Worm (Caenorhabditis elegans) whole organism, L1 larva: ENCODE results near the gene srz-63.

Experiments used
- C16A3.4 ChIP-seq: fragments of 150-350 bp; optimal IDR thresholded peaks from 2 replicates; lab custom pipeline; 2014; ENCODE audit warnings: missing biosample characterization, missing genetic modification characterization
- C34B4.2 ChIP-seq: sonication (generic microtip); optimal IDR thresholded peaks from 2 replicates; lab custom pipeline; 2017; ENCODE audit warnings: mild to moderate bottlenecking, missing genetic modification characterization, missing compliant biosample characterization
- Y116A8C.19 ChIP-seq: sonication (generic microtip); optimal IDR thresholded peaks from 2 replicates; lab custom pipeline; 2016; ENCODE audit warnings: missing compliant biosample characterization, missing genetic modification characterization, borderline replicate concordance
- aha-1 ChIP-seq: fragments of 150-350 bp; optimal IDR thresholded peaks from 2 replicates; lab custom pipeline; 2014; ENCODE audit warnings: missing biosample characterization, missing genetic modification characterization
- blmp-1 ChIP-seq: fragments of 150-350 bp; optimal IDR thresholded peaks from 2 replicates; lab custom pipeline; 2014; ENCODE audit warnings: missing biosample characterization, missing genetic modification characterization
- ceh-82 ChIP-seq, 3 experiments: fragments of 150-350 bp in 1 of 3; sonication (generic microtip) in 2 of 3; optimal IDR thresholded peaks; 2 replicates each; lab custom pipeline; 2014 to 2017; ENCODE audit warnings: missing biosample characterization in 3 of 3, missing genetic modification characterization in 3 of 3
- ceh-90 ChIP-seq: sonication (generic microtip); optimal IDR thresholded peaks from 2 replicates; lab custom pipeline; 2016; ENCODE audit warnings: missing genetic modification characterization, missing compliant biosample characterization
- ces-1 ChIP-seq: fragments of 150-350 bp; optimal IDR thresholded peaks from 2 replicates; lab custom pipeline; 2014; ENCODE audit warnings: missing biosample characterization, missing genetic modification reagents, missing genetic modification characterization
- dpl-1 ChIP-seq, 3 experiments: fragments of 150-350 bp in 2 of 3; sonication (generic microtip) in 1 of 3; optimal IDR thresholded peaks; 2 replicates each; lab custom pipeline; 2014 to 2017; ENCODE audit warnings: missing biosample characterization in 3 of 3, missing genetic modification characterization in 3 of 3, missing genetic modification reagents in 3 of 3
- dsc-1 ChIP-seq: sonication (generic microtip); optimal IDR thresholded peaks from 2 replicates; lab custom pipeline; 2016; ENCODE audit warnings: mild to moderate bottlenecking, missing genetic modification characterization, missing compliant biosample characterization
- efl-1 ChIP-seq, 4 experiments: fragments of 150-350 bp; optimal IDR thresholded peaks in 3 of 4; peaks in 1 of 4; 1 replicate in 1 of 4; 2 replicates in 3 of 4; lab custom pipeline; 2014; ENCODE audit warnings: missing biosample characterization in 2 of 4, missing genetic modification characterization in 2 of 4, missing genetic modification reagents in 2 of 4
- egl-27 ChIP-seq, 2 experiments: fragments of 150-350 bp in 1 of 2; sonication (generic microtip); optimal IDR thresholded peaks; 3 replicates each; lab custom pipeline; 2017 to 2018; ENCODE audit warnings: missing biosample characterization in 2 of 2, missing genetic modification characterization in 2 of 2, missing genetic modification reagents in 2 of 2
- elt-3 ChIP-seq, 6 experiments: fragments of 150-350 bp in 1 of 6; sonication (generic microtip); optimal IDR thresholded peaks; 2 replicates each; lab custom pipeline; 2017 to 2018; ENCODE audit warnings: missing biosample characterization in 6 of 6, missing genetic modification characterization in 6 of 6, inconsistent platforms in 1 of 6
- fkh-10 ChIP-seq: sonication (generic microtip); optimal IDR thresholded peaks from 2 replicates; lab custom pipeline; 2017; ENCODE audit warnings: missing biosample characterization, missing genetic modification reagents, missing genetic modification characterization
- hlh-4 ChIP-seq: sonication (generic microtip); optimal IDR thresholded peaks from 2 replicates; lab custom pipeline; 2016; ENCODE audit warnings: mild to moderate bottlenecking, missing genetic modification characterization, missing compliant biosample characterization
- hpl-2 ChIP-seq: fragments of 150-350 bp; optimal IDR thresholded peaks from 2 replicates; lab custom pipeline; 2014; ENCODE audit warnings: missing biosample characterization, missing genetic modification reagents, missing genetic modification characterization
- irx-1 ChIP-seq: sonication (generic microtip); optimal IDR thresholded peaks from 2 replicates; lab custom pipeline; 2016; ENCODE audit warnings: missing genetic modification characterization, missing compliant biosample characterization
- isw-1 ChIP-seq: fragments of 200-800 bp; sonication (Bioruptor generic); IDR thresholded peaks from 2 replicates; pipeline ENCODE4 v1.3.6; 2022; ENCODE audit warnings: missing genetic modification characterization, missing compliant biosample characterization
- lin-13 ChIP-seq: fragments of 150-350 bp; optimal IDR thresholded peaks from 2 replicates; lab custom pipeline; 2014; ENCODE audit warnings: missing biosample characterization, missing genetic modification reagents, missing genetic modification characterization
- lin-14 ChIP-seq: fragments of 200-800 bp; sonication (Bioruptor generic); optimal IDR thresholded peaks from 2 replicates; lab custom pipeline; 2018; ENCODE audit warnings: mild to moderate bottlenecking, missing genetic modification characterization, moderate library complexity, missing compliant biosample characterization
- lin-15B ChIP-seq: fragments of 150-350 bp; sonication (generic microtip); optimal IDR thresholded peaks from 3 replicates; lab custom pipeline; 2014; ENCODE audit warnings: missing biosample characterization, missing genetic modification characterization
- lin-35 ChIP-seq, 2 experiments: fragments of 150-350 bp; optimal IDR thresholded peaks; 2 replicates each; lab custom pipeline; 2014; ENCODE audit warnings: missing biosample characterization in 2 of 2, missing genetic modification characterization in 2 of 2, missing genetic modification reagents in 2 of 2
- lsy-2 ChIP-seq, 2 experiments: fragments of 150-350 bp; optimal IDR thresholded peaks; 2 replicates each; lab custom pipeline; 2014; ENCODE audit warnings: missing biosample characterization in 2 of 2, missing genetic modification characterization in 2 of 2
- mab-9 ChIP-seq: fragments of 200-800 bp; sonication (Bioruptor generic); IDR thresholded peaks from 2 replicates; pipeline ENCODE4 v1.3.6; 2022; ENCODE audit warnings: missing genetic modification reagents, missing genetic modification characterization, missing compliant biosample characterization
- mep-1 ChIP-seq: fragments of 150-350 bp; optimal IDR thresholded peaks from 2 replicates; lab custom pipeline; 2014; ENCODE audit warnings: missing biosample characterization, missing genetic modification characterization
- nhr-11 ChIP-seq: fragments of 150-350 bp; optimal IDR thresholded peaks from 2 replicates; lab custom pipeline; 2014; ENCODE audit warnings: missing biosample characterization, missing genetic modification characterization
- nhr-47 ChIP-seq: sonication (generic microtip); optimal IDR thresholded peaks from 2 replicates; lab custom pipeline; 2016; ENCODE audit warnings: mild to moderate bottlenecking, missing genetic modification characterization, moderate library complexity, missing compliant biosample characterization
- nhr-71 ChIP-seq: sonication (generic microtip); optimal IDR thresholded peaks from 2 replicates; lab custom pipeline; 2016; ENCODE audit warnings: mild to moderate bottlenecking, missing genetic modification characterization, moderate library complexity, missing compliant biosample characterization
- nhr-85 ChIP-seq: sonication (generic microtip); peaks from one replicate; lab custom pipeline; 2016; ENCODE audit warnings: missing genetic modification characterization, inconsistent platforms, missing compliant biosample characterization
- pax-3 ChIP-seq: fragments of 200-800 bp; sonication (Bioruptor generic); optimal IDR thresholded peaks from 2 replicates; lab custom pipeline; 2018; ENCODE audit warnings: mild to moderate bottlenecking, missing genetic modification characterization, moderate library complexity, missing compliant biosample characterization
- pqm-1 ChIP-seq: sonication (generic microtip); optimal IDR thresholded peaks from 3 replicates; lab custom pipeline; 2017; ENCODE audit warnings: missing biosample characterization, missing genetic modification characterization
- rnt-1 ChIP-seq: sonication (generic microtip); optimal IDR thresholded peaks from 2 replicates; lab custom pipeline; 2016; ENCODE audit warnings: mild to moderate bottlenecking, missing genetic modification characterization, moderate library complexity, missing compliant biosample characterization
- skn-1 ChIP-seq: fragments of 150-350 bp; optimal IDR thresholded peaks from 2 replicates; lab custom pipeline; 2014; ENCODE audit warnings: missing biosample characterization, missing genetic modification characterization
- sup-37 ChIP-seq: fragments of 200-800 bp; sonication (Bioruptor generic); optimal IDR thresholded peaks from 2 replicates; lab custom pipeline; 2018; ENCODE audit warnings: mild to moderate bottlenecking, missing genetic modification characterization, missing compliant biosample characterization
- tlp-1 ChIP-seq: fragments of 150-350 bp; optimal IDR thresholded peaks from 2 replicates; lab custom pipeline; 2014; ENCODE audit warnings: missing biosample characterization, missing genetic modification characterization
- unc-130 ChIP-seq: fragments of 150-350 bp; optimal IDR thresholded peaks from 2 replicates; lab custom pipeline; 2017; ENCODE audit warnings: missing biosample characterization, missing genetic modification characterization, inconsistent platforms
- unc-30 ChIP-seq: sonication (generic microtip); optimal IDR thresholded peaks from 2 replicates; lab custom pipeline; 2017; ENCODE audit warnings: missing biosample characterization, missing genetic modification characterization
- xbp-1 ChIP-seq: sonication (generic microtip); optimal IDR thresholded peaks from 2 replicates; lab custom pipeline; 2016; ENCODE audit warnings: missing genetic modification characterization, missing compliant biosample characterization
- zag-1 ChIP-seq: fragments of 150-350 bp; optimal IDR thresholded peaks from 2 replicates; lab custom pipeline; 2014; ENCODE audit warnings: missing biosample characterization, missing genetic modification characterization

The srz-63 gene

DNA sequence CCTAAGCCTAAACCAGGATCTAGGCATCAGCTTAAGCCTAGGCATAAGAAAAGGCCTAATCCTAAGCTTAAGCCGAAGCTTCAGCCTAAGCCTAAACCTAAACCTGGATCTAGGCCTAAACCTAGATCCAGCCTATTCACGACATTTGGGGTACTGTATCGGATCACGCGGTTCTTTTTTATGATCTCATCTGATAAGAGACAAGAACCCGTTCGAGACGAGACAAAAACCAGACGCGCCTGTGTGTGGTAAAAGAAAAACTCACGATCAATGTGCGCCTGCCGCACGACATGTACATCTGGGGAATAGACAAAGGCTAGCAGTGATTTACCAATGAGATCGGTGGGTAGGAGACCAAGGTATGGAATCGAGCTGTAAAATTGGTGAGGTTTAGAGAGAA lies 38.0 kb upstream of the srz-63 start:
- TF ChIP-seq unc-30 (tag; lab: Kevin White, UChicago) = no peak
- no peak for TF ChIP-seq irx-1 (tag; lab: Kevin White, UChicago)
- no peak for TF ChIP-seq hlh-4 (tag; lab: Kevin White, UChicago)
- no peak for TF ChIP-seq C34B4.2
- TF ChIP-seq blmp-1 (tag; lab: Kevin White, UChicago) = peak; percentile 48
- TF ChIP-seq mab-9 (GFP tag; lab: Robert Waterston, UW) = no peak
- TF ChIP-seq pax-3 = no peak
- no peak for TF ChIP-seq xbp-1 (tag; lab: Kevin White, UChicago)
- no peak for TF ChIP-seq dsc-1 (tag; lab: Kevin White, UChicago)
- TF ChIP-seq skn-1 = no peak
- TF ChIP-seq efl-1 (optimal IDR thresholded peaks at IDR 0.05; lab: Kevin White, UChicago) = no peak
- peak in 1 of 2 experiments; percentile 7 for TF ChIP-seq efl-1 (GFP tag; optimal IDR thresholded peaks at IDR 0.05 in 1 of 2; lab: Kevin White, UChicago)
- TF ChIP-seq, all 84 proteins: peak for 2

ce11 chrII:1241176-1241730 lies 37.2 kb upstream of the srz-63 start:
- TF ChIP-seq mab-9 (GFP tag; lab: Robert Waterston, UW) (no peak), blmp-1 (tag; lab: Kevin White, UChicago) (peak; percentile 99), nhr-47 (tag; lab: Kevin White, UChicago) (no peak), isw-1 (no peak), aha-1 (tag; lab: Kevin White, UChicago) (no peak)
- TF ChIP-seq, all 84 proteins: peak for 1

ce11 chrII:1242475-1242874 lies 36.0 kb upstream of the srz-63 start:
- TF ChIP-seq rnt-1 (peak; percentile 31), C34B4.2 (no peak), lsy-2 (tag; optimal IDR thresholded peaks at IDR 0.05; lab: Kevin White, UChicago) (peak in 1 of 2 experiments; percentile 17), lin-35 (GFP tag; optimal IDR thresholded peaks at IDR 0.05; lab: Kevin White, UChicago) (peak in 1 of 2 experiments; percentile 7), hlh-4 (tag; lab: Kevin White, UChicago) (no peak), Y116A8C.19 (tag; lab: Kevin White, UChicago) (no peak), efl-1 (optimal IDR thresholded peaks at IDR 0.05; lab: Kevin White, UChicago) (peak; percentile 33 to 62), efl-1 (GFP tag; optimal IDR thresholded peaks at IDR 0.05 in 1 of 2; lab: Kevin White, UChicago) (peak in 1 of 2 experiments; percentile 72), elt-3 (tag; optimal IDR thresholded peaks at IDR 0.05; lab: Kevin White, UChicago) (peak in 1 of 6 experiments; percentile 1), blmp-1 (tag; lab: Kevin White, UChicago) (peak; percentile 66), hpl-2 (GFP tag; lab: Kevin White, UChicago) (no peak), ces-1 (GFP tag; lab: Kevin White, UChicago) (no peak), nhr-85 (tag; lab: Kevin White, UChicago) (peak; percentile 6), nhr-11 (no peak), zag-1 (tag; lab: Kevin White, UChicago) (no peak), nhr-71 (tag; lab: Kevin White, UChicago) (peak; percentile 11), skn-1 (no peak), tlp-1 (no peak), unc-130 (tag; lab: Kevin White, UChicago) (no peak), mep-1 (peak; percentile 30), ceh-82 (tag; optimal IDR thresholded peaks at IDR 0.05; lab: Kevin White, UChicago) (peak in 1 of 3 experiments; percentile 60), lin-14 (GFP tag; lab: Kevin White, UChicago) (peak; percentile 53)

DNA sequence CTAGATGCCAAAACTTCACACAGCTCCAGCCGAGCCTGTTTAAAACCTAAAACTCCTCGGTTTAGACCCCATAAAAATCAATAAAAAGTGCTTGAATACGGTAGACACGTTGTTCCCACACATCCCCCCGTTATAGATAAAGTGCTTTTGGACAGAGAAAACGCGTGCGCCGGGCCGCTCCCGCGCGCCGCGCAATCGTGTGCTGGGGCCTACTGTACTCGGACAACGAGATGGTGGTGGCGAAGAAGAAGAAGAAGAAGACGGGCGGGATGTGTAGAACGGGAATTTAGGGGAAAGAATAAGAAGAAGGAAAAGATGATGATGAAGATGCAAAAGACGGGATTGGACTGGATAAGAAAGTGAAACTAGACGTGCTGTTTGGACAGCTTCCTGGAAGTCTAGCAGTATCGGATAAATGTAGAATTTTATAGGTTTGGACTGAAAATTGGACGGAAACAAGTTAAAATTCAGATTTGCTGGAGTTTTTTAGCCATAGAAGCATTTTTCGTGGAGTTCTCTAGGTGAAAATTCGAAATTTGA lies 34.0 kb upstream of the srz-63 start:
- TF ChIP-seq hpl-2 (GFP tag; lab: Kevin White, UChicago) (no peak), fkh-10 (GFP tag; lab: Kevin White, UChicago) (no peak), nhr-11 (no peak), ceh-90 (no peak), dpl-1 (GFP tag; optimal IDR thresholded peaks at IDR 0.05; lab: Kevin White, UChicago) (no peak), pqm-1 (tag; lab: Kevin White, UChicago) (no peak), lin-15B (no peak), nhr-85 (tag; lab: Kevin White, UChicago) (peak; percentile 10), pax-3 (no peak), blmp-1 (tag; lab: Kevin White, UChicago) (peak; percentile 92), sup-37 (no peak), lin-13 (GFP tag; lab: Kevin White, UChicago) (no peak), egl-27 (tag; optimal IDR thresholded peaks at IDR 0.05; lab: Kevin White, UChicago) (no peak), C16A3.4 (no peak)
